Fruit fly (Drosophila melanogaster) S2 (cell line): Measurements from ENCODE around the gene Fpgs1.

Experiments used
- CG8478 ChIP-seq: fragments of >200 bp; optimal IDR thresholded peaks from 2 replicates; lab custom pipeline; 2018
- CTCF ChIP-seq, 2 experiments: fragments of >200 bp; optimal IDR thresholded peaks; 2 replicates each; lab custom pipeline; 2018

dm6 chrX:12568292-12568923 lies 43.3 kb upstream of the Fpgs1 start, which contains the start of gene hwt:
- TF ChIP-seq CTCF (optimal IDR thresholded peaks at IDR 0.05; lab: Kevin White, UChicago), result peak; percentile 11 to 39
- TF ChIP-seq CG8478 (lab: Kevin White, UChicago), result no peak
